Worm (Caenorhabditis elegans) whole organism, L2 larva: Measurements from ENCODE around the gene F53C3.6.

ENCODE experiments used
- C34F6.9 ChIP-seq: fragments of 150-350 bp; optimal IDR thresholded peaks from 2 replicates; lab custom pipeline; 2014; ENCODE audit warnings: missing biosample characterization, missing genetic modification characterization
- aly-2 ChIP-seq: fragments of 150-350 bp; optimal IDR thresholded peaks from 2 replicates; lab custom pipeline; 2014; ENCODE audit warnings: missing biosample characterization, missing genetic modification characterization
- fos-1 ChIP-seq: fragments of 150-350 bp; optimal IDR thresholded peaks from 2 replicates; lab custom pipeline; 2014; ENCODE audit warnings: missing biosample characterization, missing genetic modification characterization
- mbf-1 ChIP-seq: sonication (generic microtip); optimal IDR thresholded peaks from 2 replicates; lab custom pipeline; 2017; ENCODE audit warnings: missing biosample characterization, missing genetic modification characterization
- nhr-11 ChIP-seq: fragments of 150-350 bp; optimal IDR thresholded peaks from 2 replicates; lab custom pipeline; 2014; ENCODE audit warnings: missing biosample characterization, missing genetic modification characterization
- ztf-11 ChIP-seq: sonication (generic microtip); optimal IDR thresholded peaks from 2 replicates; lab custom pipeline; 2017; ENCODE audit warnings: missing biosample characterization, missing genetic modification characterization

DNA sequence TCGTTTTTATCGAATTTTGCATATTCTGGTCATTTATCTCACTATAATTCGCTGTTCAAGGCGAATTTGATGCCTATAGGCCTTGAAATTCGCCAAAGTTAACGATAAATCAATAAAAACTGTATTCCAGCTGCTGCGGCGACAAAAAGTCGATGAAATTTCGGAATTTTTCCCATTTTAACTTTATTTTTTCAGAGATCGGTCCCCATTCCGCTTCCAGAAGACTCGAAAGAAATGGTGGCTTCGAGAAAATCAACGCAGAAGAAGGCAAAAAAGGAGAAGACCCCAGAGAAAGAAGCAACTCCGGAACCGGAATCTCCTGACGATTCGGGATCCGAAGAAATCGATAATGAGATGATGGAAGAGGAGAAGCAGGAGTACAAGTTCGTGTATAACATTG, 37.2 kb downstream of the F53C3.6 start:
- TF ChIP-seq fos-1 (tag; lab: Kevin White, UChicago) (no peak), mbf-1 (no peak), C34F6.9 (no peak), ztf-11 (tag; lab: Kevin White, UChicago) (no peak), nhr-11 (tag; lab: Kevin White, UChicago) (no peak), aly-2 (no peak)
